Fruit fly (Drosophila melanogaster): Measurements from ENCODE around the gene CtsB.
A peak's percentile ranks its signal among the peaks of the same experiment; 100 is the strongest.

CtsB gene

DNA sequence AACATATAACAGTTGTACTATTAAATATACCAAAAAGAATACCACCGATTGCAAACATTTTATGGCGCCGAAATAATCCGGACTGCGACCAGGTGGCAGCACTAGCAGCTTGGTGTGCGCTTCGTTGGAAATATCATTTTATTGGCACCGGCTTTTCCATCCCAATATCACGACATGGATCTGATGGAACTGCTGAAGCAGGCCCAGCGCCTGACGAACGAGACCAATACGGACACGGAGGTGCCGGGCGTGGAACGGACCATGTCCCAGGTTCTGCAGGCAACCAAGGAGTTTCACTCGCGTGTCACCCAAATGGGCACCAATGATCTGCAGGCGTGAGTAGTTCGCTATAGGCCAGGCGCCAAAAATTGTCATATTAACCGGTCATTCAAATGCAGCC is 40.8 kb upstream of the CtsB start, which contains the start of gene Nup93-1:
Gene Nup93-1, plus strand, starts transcription at position 74 of the 400 bp plus-strand sequence.
- TF ChIP-seq CG34422 (GFP tag; IDR thresholded peaks at IDR 0.05), result peak; percentile 52; the same call in 1 of the 3 replicates
- no peak for TF ChIP-seq CG11085 (GFP tag; IDR thresholded peaks at IDR 0.05)
- TF ChIP-seq esg (GFP tag; conservative IDR thresholded peaks at IDR 0.05), result no peak
- 0 out of 3 replicates have a peak, but pooled peaks have one; percentile 7 for TF ChIP-seq ken (GFP tag; IDR thresholded peaks at IDR 0.05)
- TF ChIP-seq CG32532 (GFP tag; IDR thresholded peaks at IDR 0.05), result no peak
- peak; percentile 30 for TF ChIP-seq MESR4 (GFP tag; optimal IDR thresholded peaks at IDR 0.05)
- peak; percentile 23 for TF ChIP-seq Sin3A (optimal IDR thresholded peaks at IDR 0.05)
- peak; percentile 43 for TF ChIP-seq E2f2 (GFP tag; IDR thresholded peaks at IDR 0.05)
- no peak for TF ChIP-seq CG2889 (GFP tag; IDR thresholded peaks at IDR 0.05)
- TF ChIP-seq NK7.1 (GFP tag; optimal IDR thresholded peaks at IDR 0.05), result no peak
- no peak for TF ChIP-seq slp2 (GFP tag; optimal IDR thresholded peaks at IDR 0.05)
- no peak for TF ChIP-seq CG3407 (GFP tag; optimal IDR thresholded peaks at IDR 0.05)
- 0 out of 2 replicates have a peak, but pooled peaks have one; percentile 19 for TF ChIP-seq CG4360 (GFP tag; IDR thresholded peaks at IDR 0.05)
- TF ChIP-seq h (optimal IDR thresholded peaks at IDR 0.05), result no peak
- TF ChIP-seq MBD-R2 (GFP tag; IDR thresholded peaks at IDR 0.05), result peak; percentile 54
- TF ChIP-seq Med (GFP tag), result peak; percentile 52
- TF ChIP-seq CG16813 (GFP tag; IDR thresholded peaks at IDR 0.05; ENCODE audit: partially characterized antibody), result no peak
- peak; percentile 39 for TF ChIP-seq Dp (GFP tag; optimal IDR thresholded peaks at IDR 0.05)
- no peak for TF ChIP-seq CG12071 (GFP tag; optimal IDR thresholded peaks at IDR 0.05)

DNA sequence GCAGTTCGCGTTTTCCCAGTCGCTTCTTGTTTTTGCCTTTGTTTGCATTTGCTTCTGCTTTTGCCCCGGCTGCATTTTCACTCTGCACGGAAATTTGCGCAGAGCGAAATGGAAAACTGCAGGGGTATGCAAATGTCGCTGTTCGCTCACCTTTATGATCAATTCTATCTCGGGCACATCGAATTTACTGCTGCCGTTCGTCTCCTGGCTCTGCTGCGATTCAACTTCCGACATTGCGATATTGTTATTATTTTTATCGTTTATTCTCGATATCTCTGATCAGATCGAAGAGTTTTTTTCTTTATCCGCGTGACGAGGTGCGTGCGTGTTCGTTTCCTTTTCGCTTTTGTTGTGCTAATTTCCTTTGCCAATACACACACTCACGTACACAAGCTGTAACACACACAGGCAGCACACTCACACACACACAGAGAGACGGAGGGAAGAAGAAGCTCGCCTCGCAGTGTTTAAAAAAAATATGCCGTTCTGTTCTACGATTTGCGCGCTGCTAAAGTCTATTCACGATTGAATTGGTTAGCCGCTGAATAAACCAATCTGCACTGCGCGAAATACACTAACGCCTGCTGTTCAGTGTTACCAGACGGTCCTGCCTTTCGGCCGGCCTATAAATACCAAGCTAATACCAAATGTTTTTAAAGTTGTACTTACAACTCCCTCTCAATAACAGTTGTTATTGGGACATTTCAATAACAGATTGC is 40.0 kb upstream of the CtsB start, which contains the start of gene Clic:
Gene Clic, minus strand, starts transcription at position 533 of the 719 bp plus-strand sequence.
- peak; percentile 84 for TF ChIP-seq cg (GFP tag; optimal IDR thresholded peaks at IDR 0.05)
- TF ChIP-seq CG17912 (GFP tag; optimal IDR thresholded peaks at IDR 0.05), result no peak
- peak; percentile 39 for TF ChIP-seq mirr (GFP tag; optimal IDR thresholded peaks at IDR 0.05)
- peak; percentile 51; the same call in 1 of the 3 replicates for TF ChIP-seq Opbp (GFP tag; IDR thresholded peaks at IDR 0.05; ENCODE audit: partially characterized antibody)
- TF ChIP-seq chm (GFP tag; IDR thresholded peaks at IDR 0.05), result peak; percentile 86
- TF ChIP-seq CG7839 (tag; optimal IDR thresholded peaks at IDR 0.05), result no peak
- no peak for TF ChIP-seq Kr (GFP tag; optimal IDR thresholded peaks at IDR 0.05)
- 0 out of 3 replicates have a peak, but pooled peaks have one; percentile 10 for TF ChIP-seq CG16813 (GFP tag; IDR thresholded peaks at IDR 0.05; ENCODE audit: partially characterized antibody)
- no peak for TF ChIP-seq CG2875 (GFP tag; optimal IDR thresholded peaks at IDR 0.05)
- peak; percentile 8 for TF ChIP-seq Fer1 (GFP tag; optimal IDR thresholded peaks at IDR 0.05)
- TF ChIP-seq Med (GFP tag), result peak; percentile 85
- TF ChIP-seq HLH54F (GFP tag; optimal IDR thresholded peaks at IDR 0.05), result peak; percentile 0
- no peak for TF ChIP-seq CG10147 (GFP tag; optimal IDR thresholded peaks at IDR 0.05)
- TF ChIP-seq vnd (GFP tag; IDR thresholded peaks at IDR 0.05; ENCODE audit: partially characterized antibody), result no peak
- peak; percentile 35; the same call in 1 of the 2 replicates for TF ChIP-seq ato (GFP tag; IDR thresholded peaks at IDR 0.05; ENCODE audit: partially characterized antibody)
- TF ChIP-seq ssp (GFP tag; IDR thresholded peaks at IDR 0.05), result no peak
- TF ChIP-seq MBD-R2 (GFP tag; IDR thresholded peaks at IDR 0.05), result peak; percentile 7; the same call in 1 of the 2 replicates
- peak; percentile 12; the same call in 1 of the 2 replicates for TF ChIP-seq onecut (GFP tag; IDR thresholded peaks at IDR 0.05)
- TF ChIP-seq mam (GFP tag; optimal IDR thresholded peaks at IDR 0.05), result peak; percentile 7
- peak; percentile 8 for TF ChIP-seq CG2120 (GFP tag; optimal IDR thresholded peaks at IDR 0.05)
- peak; percentile 7 for TF ChIP-seq lilli (GFP tag; optimal IDR thresholded peaks at IDR 0.05)
- TF ChIP-seq tin (GFP tag; optimal IDR thresholded peaks at IDR 0.05), result no peak
- TF ChIP-seq dimm (GFP tag; IDR thresholded peaks at IDR 0.05), result no peak
- TF ChIP-seq pfk (GFP tag; optimal IDR thresholded peaks at IDR 0.05), result peak; percentile 18
- no peak for TF ChIP-seq CG6654 (GFP tag; optimal IDR thresholded peaks at IDR 0.05)
- TF ChIP-seq CG8281 (tag; optimal IDR thresholded peaks at IDR 0.05), result no peak
- peak; percentile 13 for TF ChIP-seq Side (GFP tag; optimal IDR thresholded peaks at IDR 0.05)
- peak; percentile 40 for TF ChIP-seq stwl (tag; optimal IDR thresholded peaks at IDR 0.05)
- no peak for TF ChIP-seq CG15011 (GFP tag; optimal IDR thresholded peaks at IDR 0.05)
- TF ChIP-seq CG6272 (GFP tag; IDR thresholded peaks at IDR 0.05), result no peak
- no peak for TF ChIP-seq tio (GFP tag; optimal IDR thresholded peaks at IDR 0.05)
- TF ChIP-seq CG7963 (GFP tag; IDR thresholded peaks at IDR 0.05; ENCODE audit: partially characterized antibody), result 0 out of 3 replicates have a peak, but pooled peaks have one; percentile 10
